1 fruit fly cellular context compared by ENCODE assay signal in genomic region chrX:8627171-8627570, dm6.
A peak's percentile ranks its signal among the peaks of the same experiment; 100 is the strongest.
TF ChIP-seq lines count a peak whose summit lies in the region.

No protein-coding gene starts in this region.

TF ChIP-seq in whole organism, embryonic, 481 proteins besides CTCF, POLR2A, EP300 and RAD21 (continued from another document):
- peak; percentile 63 for TF ChIP-seq wor (GFP tag; IDR thresholded peaks at IDR 0.05; lab: Robert Waterston, UW)
- TF ChIP-seq Pdp1 (GFP tag; optimal IDR thresholded peaks at IDR 0.05; lab: Kevin White, UChicago): peak; percentile 69 to 79
- TF ChIP-seq Hr78 (GFP tag; optimal IDR thresholded peaks at IDR 0.05; lab: Kevin White, UChicago): peak in 1 of 2 experiments; percentile 30
- no peak for TF ChIP-seq rib (GFP tag; IDR thresholded peaks at IDR 0.05; lab: Robert Waterston, UW)
- peak; percentile 27; the same call in 1 of the 2 replicates for TF ChIP-seq CG8765 (GFP tag; IDR thresholded peaks at IDR 0.05; lab: Robert Waterston, UW)
- no peak for TF ChIP-seq Ravus (GFP tag; IDR thresholded peaks at IDR 0.05; lab: Robert Waterston, UW)
- peak; percentile 34 for TF ChIP-seq Jarid2 (GFP tag; optimal IDR thresholded peaks at IDR 0.05; lab: Kevin White, UChicago)
- peak; percentile 64 for TF ChIP-seq Nf-YB (GFP tag; optimal IDR thresholded peaks at IDR 0.05; lab: Kevin White, UChicago)
- no peak for TF ChIP-seq Trl (optimal IDR thresholded peaks at IDR 0.05; lab: Kevin White, UChicago)
- TF ChIP-seq Trl (GFP tag; optimal IDR thresholded peaks at IDR 0.05; lab: Kevin White, UChicago): peak; percentile 73
- no peak for TF ChIP-seq pan (optimal IDR thresholded peaks at IDR 0.05; lab: Kevin White, UChicago)
- peak in 1 of 2 experiments; percentile 62 for TF ChIP-seq pan (GFP tag; optimal IDR thresholded peaks at IDR 0.05 in 1 of 2, IDR thresholded peaks at IDR 0.05 in 1 of 2)
- peak; percentile 58 for TF ChIP-seq ERR (GFP tag; optimal IDR thresholded peaks at IDR 0.05; lab: Kevin White, UChicago)
- TF ChIP-seq Med (GFP tag; lab: Kevin White, UChicago): peak; percentile 95
- TF ChIP-seq HLH54F (GFP tag; optimal IDR thresholded peaks at IDR 0.05; lab: Kevin White, UChicago): no peak
- peak; percentile 56 for TF ChIP-seq Mad (GFP tag; optimal IDR thresholded peaks at IDR 0.05; lab: Kevin White, UChicago)
- TF ChIP-seq Myb (GFP tag; optimal IDR thresholded peaks at IDR 0.05; lab: Kevin White, UChicago): peak; percentile 22
- no peak for TF ChIP-seq gfzf (GFP tag; optimal IDR thresholded peaks at IDR 0.05; lab: Kevin White, UChicago)
- TF ChIP-seq CG8281 (tag; optimal IDR thresholded peaks at IDR 0.05; lab: Kevin White, UChicago): peak; percentile 45
- TF ChIP-seq phol (tag; optimal IDR thresholded peaks at IDR 0.05; lab: Kevin White, UChicago): peak; percentile 80
- TF ChIP-seq sens-2 (GFP tag; IDR thresholded peaks at IDR 0.05; lab: Robert Waterston, UW): no peak; the same call in 1 of the 2 replicates
- TF ChIP-seq tap (tag; optimal IDR thresholded peaks at IDR 0.05; lab: Kevin White, UChicago): peak; percentile 65
- TF ChIP-seq CG34376 (GFP tag; optimal IDR thresholded peaks at IDR 0.05; lab: Kevin White, UChicago): no peak
- peak; percentile 74 for TF ChIP-seq CG8388 (GFP tag; optimal IDR thresholded peaks at IDR 0.05; lab: Kevin White, UChicago)
- no peak for TF ChIP-seq ab (GFP tag; optimal IDR thresholded peaks at IDR 0.05; lab: Kevin White, UChicago)
- no peak for TF ChIP-seq bigmax (GFP tag; optimal IDR thresholded peaks at IDR 0.05; lab: Kevin White, UChicago)
- peak; percentile 69 for TF ChIP-seq btn (GFP tag; optimal IDR thresholded peaks at IDR 0.05; lab: Kevin White, UChicago)
- peak; percentile 47 for TF ChIP-seq CG9876 (GFP tag; optimal IDR thresholded peaks at IDR 0.05; lab: Kevin White, UChicago)
- TF ChIP-seq CHES-1-like (GFP tag; optimal IDR thresholded peaks at IDR 0.05; lab: Kevin White, UChicago): peak; percentile 29
- no peak for TF ChIP-seq lov (optimal IDR thresholded peaks at IDR 0.05; lab: Kevin White, UChicago)
- TF ChIP-seq lov (GFP tag; IDR thresholded peaks at IDR 0.05; lab: Robert Waterston, UW): peak; percentile 83; the same call in 2 of the 3 replicates
- TF ChIP-seq CG30403 (GFP tag; optimal IDR thresholded peaks at IDR 0.05; lab: Kevin White, UChicago): peak; percentile 55
- peak; percentile 34; the same call in 1 of the 2 replicates for TF ChIP-seq CG9215 (GFP tag; IDR thresholded peaks at IDR 0.05; lab: Robert Waterston, UW)
- no peak for TF ChIP-seq Hmx (GFP tag; optimal IDR thresholded peaks at IDR 0.05; lab: Kevin White, UChicago)
- TF ChIP-seq knrl (GFP tag; IDR thresholded peaks at IDR 0.05; lab: Robert Waterston, UW; ENCODE audit: partially characterized antibody): no peak
- TF ChIP-seq Fer1 (GFP tag; optimal IDR thresholded peaks at IDR 0.05; lab: Kevin White, UChicago): no peak
- peak; percentile 26 for TF ChIP-seq CG8290 (GFP tag; optimal IDR thresholded peaks at IDR 0.05; lab: Kevin White, UChicago)
- peak in 1 of 2 experiments; percentile 60 for TF ChIP-seq CG8290 (tag; optimal IDR thresholded peaks at IDR 0.05; lab: Kevin White, UChicago)
- TF ChIP-seq zfh1 (GFP tag; IDR thresholded peaks at IDR 0.05; lab: Robert Waterston, UW): peak; percentile 91
- no peak for TF ChIP-seq Fer3 (tag; optimal IDR thresholded peaks at IDR 0.05; lab: Kevin White, UChicago)
- TF ChIP-seq CG2199 (GFP tag; IDR thresholded peaks at IDR 0.05; lab: Robert Waterston, UW): peak; percentile 47; the same call in 1 of the 3 replicates
- TF ChIP-seq CG10366 (GFP tag; IDR thresholded peaks at IDR 0.05; lab: Robert Waterston, UW): peak; percentile 64
- peak; percentile 40; the same call in 1 of the 2 replicates for TF ChIP-seq Rx (GFP tag; IDR thresholded peaks at IDR 0.05; lab: Robert Waterston, UW)
- TF ChIP-seq CG7271 (tag; optimal IDR thresholded peaks at IDR 0.05; lab: Kevin White, UChicago): no peak
- peak; percentile 10 for TF ChIP-seq CG12942 (GFP tag; optimal IDR thresholded peaks at IDR 0.05; lab: Kevin White, UChicago)
- 0 out of 3 replicates have a peak, but pooled peaks have one; percentile 38 for TF ChIP-seq Mrtf (GFP tag; IDR thresholded peaks at IDR 0.05; lab: Robert Waterston, UW)
- peak; percentile 22 for TF ChIP-seq Ets97D (GFP tag; optimal IDR thresholded peaks at IDR 0.05; lab: Kevin White, UChicago)
- no peak for TF ChIP-seq CG17568 (GFP tag; optimal IDR thresholded peaks at IDR 0.05; lab: Kevin White, UChicago)
- no peak for TF ChIP-seq Doc2 (GFP tag; IDR thresholded peaks at IDR 0.05; lab: Robert Waterston, UW)
- peak; percentile 83 for TF ChIP-seq CG11504 (tag; optimal IDR thresholded peaks at IDR 0.05; lab: Kevin White, UChicago)
- peak; percentile 84 for TF ChIP-seq CG6689 (GFP tag; IDR thresholded peaks at IDR 0.05; lab: Robert Waterston, UW)
- TF ChIP-seq gcm2 (GFP tag; optimal IDR thresholded peaks at IDR 0.05; lab: Kevin White, UChicago): no peak
- TF ChIP-seq CG15011 (GFP tag; optimal IDR thresholded peaks at IDR 0.05; lab: Kevin White, UChicago): peak; percentile 4
- peak; percentile 29 for TF ChIP-seq CG17802 (tag; optimal IDR thresholded peaks at IDR 0.05; lab: Kevin White, UChicago)
- peak; percentile 59 for TF ChIP-seq CG18599 (GFP tag; optimal IDR thresholded peaks at IDR 0.05; lab: Kevin White, UChicago)
- peak; percentile 33 for TF ChIP-seq ind (GFP tag; optimal IDR thresholded peaks at IDR 0.05; lab: Kevin White, UChicago)
- peak in 1 of 2 experiments; percentile 92 for TF ChIP-seq bsh (GFP tag; optimal IDR thresholded peaks at IDR 0.05; lab: Kevin White, UChicago)
- TF ChIP-seq onecut (GFP tag; IDR thresholded peaks at IDR 0.05; lab: Robert Waterston, UW): peak; percentile 73
- TF ChIP-seq crp (GFP tag; optimal IDR thresholded peaks at IDR 0.05; lab: Kevin White, UChicago): no peak
- TF ChIP-seq eve (GFP tag; optimal IDR thresholded peaks at IDR 0.05; lab: Kevin White, UChicago): peak in 1 of 2 experiments; percentile 83
- no peak for TF ChIP-seq Poxn (GFP tag; IDR thresholded peaks at IDR 0.05; lab: Robert Waterston, UW)
- TF ChIP-seq br (optimal IDR thresholded peaks at IDR 0.05; lab: Kevin White, UChicago): no peak
- TF ChIP-seq repo (GFP tag; optimal IDR thresholded peaks at IDR 0.05; lab: Kevin White, UChicago): no peak
- TF ChIP-seq HLH3B (GFP tag; IDR thresholded peaks at IDR 0.05; lab: Robert Waterston, UW): peak; percentile 70
- peak; percentile 1 for TF ChIP-seq CG11723 (GFP tag; optimal IDR thresholded peaks at IDR 0.05; lab: Kevin White, UChicago)
- TF ChIP-seq CG15696 (tag; optimal IDR thresholded peaks at IDR 0.05; lab: Kevin White, UChicago): peak; percentile 70
- TF ChIP-seq bowl (GFP tag; IDR thresholded peaks at IDR 0.05; lab: Robert Waterston, UW): no peak
- TF ChIP-seq CG13775 (GFP tag; optimal IDR thresholded peaks at IDR 0.05; lab: Kevin White, UChicago): peak; percentile 56
- TF ChIP-seq CG33213 (GFP tag; optimal IDR thresholded peaks at IDR 0.05; lab: Kevin White, UChicago): peak; percentile 59
- TF ChIP-seq B-H1 (GFP tag; IDR thresholded peaks at IDR 0.05; lab: Robert Waterston, UW): peak; percentile 40; the same call in 1 of the 3 replicates
- peak; percentile 85 for TF ChIP-seq sisA (GFP tag; IDR thresholded peaks at IDR 0.05; lab: Robert Waterston, UW)
- peak; percentile 31 for TF ChIP-seq MTF-1 (GFP tag; optimal IDR thresholded peaks at IDR 0.05; lab: Kevin White, UChicago; ENCODE audit: borderline replicate concordance)
- peak; percentile 58; the same call in 1 of the 2 replicates for TF ChIP-seq sob (GFP tag; IDR thresholded peaks at IDR 0.05; lab: Robert Waterston, UW)
- peak; percentile 64 for TF ChIP-seq CG16815 (GFP tag; optimal IDR thresholded peaks at IDR 0.05; lab: Kevin White, UChicago)
- TF ChIP-seq CG7928 (GFP tag; optimal IDR thresholded peaks at IDR 0.05; lab: Kevin White, UChicago): no peak
- TF ChIP-seq CG11560 (tag; IDR thresholded peaks at IDR 0.05; lab: Robert Waterston, UW): peak; percentile 55; the same call in 2 of the 3 replicates
- peak; percentile 64 for TF ChIP-seq H2.0 (GFP tag; IDR thresholded peaks at IDR 0.05; lab: Robert Waterston, UW)
- peak; percentile 24 for TF ChIP-seq CG18619 (GFP tag; optimal IDR thresholded peaks at IDR 0.05; lab: Kevin White, UChicago)
- no peak for TF ChIP-seq insv (GFP tag; optimal IDR thresholded peaks at IDR 0.05; lab: Kevin White, UChicago)
- no peak for TF ChIP-seq crol (GFP tag; IDR thresholded peaks at IDR 0.05; lab: Robert Waterston, UW)
- peak; percentile 74 for TF ChIP-seq CG2678 (tag; optimal IDR thresholded peaks at IDR 0.05; lab: Kevin White, UChicago)
- TF ChIP-seq CG13624 (GFP tag; optimal IDR thresholded peaks at IDR 0.05; lab: Kevin White, UChicago): peak; percentile 13
- TF ChIP-seq CG9609 (GFP tag; optimal IDR thresholded peaks at IDR 0.05; lab: Kevin White, UChicago): peak; percentile 34
- peak in 1 of 2 experiments; percentile 36 for TF ChIP-seq tll (GFP tag; optimal IDR thresholded peaks at IDR 0.05; lab: Kevin White, UChicago)
- peak; percentile 56 for TF ChIP-seq CG4360 (GFP tag; IDR thresholded peaks at IDR 0.05; lab: Robert Waterston, UW)
- no peak; the same call in 1 of the 2 replicates for TF ChIP-seq lmd (GFP tag; IDR thresholded peaks at IDR 0.05; lab: Robert Waterston, UW)
- peak; percentile 77 for TF ChIP-seq CG16863 (GFP tag; optimal IDR thresholded peaks at IDR 0.05; lab: Kevin White, UChicago)
- TF ChIP-seq gce (GFP tag; IDR thresholded peaks at IDR 0.05; lab: Robert Waterston, UW): peak; percentile 63; the same call in 1 of the 3 replicates
- TF ChIP-seq Dref (GFP tag; IDR thresholded peaks at IDR 0.05; lab: Robert Waterston, UW): no peak
- TF ChIP-seq tin (GFP tag; optimal IDR thresholded peaks at IDR 0.05; lab: Kevin White, UChicago): peak; percentile 61
- peak; percentile 85 for TF ChIP-seq croc (GFP tag; conservative IDR thresholded peaks at IDR 0.05; lab: Robert Waterston, UW)
- TF ChIP-seq Gsc (GFP tag; IDR thresholded peaks at IDR 0.05; lab: Robert Waterston, UW): no peak; the same call in 1 of the 2 replicates
- TF ChIP-seq ac (GFP tag; optimal IDR thresholded peaks at IDR 0.05; lab: Kevin White, UChicago): peak; percentile 18
- no peak for TF ChIP-seq h (optimal IDR thresholded peaks at IDR 0.05; lab: Kevin White, UChicago)
- TF ChIP-seq HLHmδ (GFP tag; optimal IDR thresholded peaks at IDR 0.05; lab: Kevin White, UChicago): no peak
- TF ChIP-seq CG10209 (GFP tag; optimal IDR thresholded peaks at IDR 0.05; lab: Kevin White, UChicago): peak; percentile 60
- peak; percentile 91 for TF ChIP-seq Ets65A (GFP tag; lab: Kevin White, UChicago)
- TF ChIP-seq CG15479 (GFP tag; optimal IDR thresholded peaks at IDR 0.05; lab: Kevin White, UChicago): no peak
- TF ChIP-seq lola (GFP tag; optimal IDR thresholded peaks at IDR 0.05; lab: Kevin White, UChicago): peak in 1 of 3 experiments; percentile 87
- TF ChIP-seq CG6791 (GFP tag; IDR thresholded peaks at IDR 0.05; lab: Robert Waterston, UW; ENCODE audit: partially characterized antibody): no peak
- no peak for TF ChIP-seq scrt (GFP tag; optimal IDR thresholded peaks at IDR 0.05; lab: Kevin White, UChicago)
- TF ChIP-seq C15 (GFP tag; IDR thresholded peaks at IDR 0.05; lab: Robert Waterston, UW): no peak
- TF ChIP-seq CG11456 (GFP tag; IDR thresholded peaks at IDR 0.05; lab: Robert Waterston, UW): peak; percentile 65; the same call in 1 of the 3 replicates
- no peak for TF ChIP-seq Dp (GFP tag; optimal IDR thresholded peaks at IDR 0.05; lab: Kevin White, UChicago)
- TF ChIP-seq fu2 (GFP tag; optimal IDR thresholded peaks at IDR 0.05; lab: Kevin White, UChicago): no peak
- TF ChIP-seq dan (GFP tag; IDR thresholded peaks at IDR 0.05; lab: Robert Waterston, UW): no peak
- TF ChIP-seq bbx (GFP tag; IDR thresholded peaks at IDR 0.05; lab: Robert Waterston, UW; ENCODE audit: partially characterized antibody): no peak
- peak; percentile 72 for TF ChIP-seq CG8359 (GFP tag; optimal IDR thresholded peaks at IDR 0.05; lab: Kevin White, UChicago; ENCODE audit: borderline replicate concordance)
- TF ChIP-seq pum (GFP tag; optimal IDR thresholded peaks at IDR 0.05; lab: Kevin White, UChicago): peak; percentile 86
- TF ChIP-seq Sox102F (GFP tag; optimal IDR thresholded peaks at IDR 0.05; lab: Kevin White, UChicago): peak; percentile 69
- TF ChIP-seq CG18476 (GFP tag; optimal IDR thresholded peaks at IDR 0.05; lab: Kevin White, UChicago): peak; percentile 46
- TF ChIP-seq otp (GFP tag; IDR thresholded peaks at IDR 0.05; lab: Robert Waterston, UW): peak; percentile 84
- peak; percentile 62 for TF ChIP-seq twi (tag; optimal IDR thresholded peaks at IDR 0.05; lab: Kevin White, UChicago)
- peak; percentile 7 for TF ChIP-seq sqz (GFP tag; optimal IDR thresholded peaks at IDR 0.05; lab: Kevin White, UChicago)
- TF ChIP-seq Hr3 (GFP tag; optimal IDR thresholded peaks at IDR 0.05; lab: Kevin White, UChicago): peak; percentile 60
- peak; percentile 5 for TF ChIP-seq slou (GFP tag; optimal IDR thresholded peaks at IDR 0.05; lab: Kevin White, UChicago)
- peak; percentile 43 for TF ChIP-seq Hsf (GFP tag; optimal IDR thresholded peaks at IDR 0.05; lab: Kevin White, UChicago)
